Worm (Caenorhabditis elegans): ENCODE data around the gene lin-15A.

Gene lin-15A

DNA sequence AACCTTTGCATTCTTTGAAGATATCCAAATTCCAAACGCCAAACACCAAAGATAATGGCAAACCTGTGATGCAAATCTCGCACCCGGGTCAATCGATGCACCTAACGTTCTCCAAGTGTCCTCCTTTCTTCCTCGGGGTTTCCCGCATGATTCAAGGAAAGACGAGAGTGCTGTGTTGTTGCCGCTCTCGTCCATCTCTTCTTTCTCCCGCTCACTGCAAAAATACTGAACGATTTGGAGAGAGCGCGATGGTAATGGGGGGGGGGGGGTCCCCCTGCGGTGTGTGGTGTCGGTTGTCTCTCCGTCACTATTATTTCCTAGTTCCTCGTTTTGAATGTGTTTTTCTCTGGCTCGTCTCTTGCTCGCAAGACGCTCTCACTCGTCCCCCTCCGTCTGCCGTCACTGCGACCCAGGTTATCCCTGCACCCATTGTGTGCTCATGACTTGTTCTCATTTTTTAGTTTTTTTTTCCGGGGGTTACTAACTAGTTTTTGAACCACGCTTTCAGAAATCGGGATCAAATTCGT is 24.3 kb upstream of the lin-15A start (continued):
- TF ChIP-seq fkh-2 (tag; optimal IDR thresholded peaks at IDR 0.05) (no peak), nhr-76 (tag; optimal IDR thresholded peaks at IDR 0.05) (no peak), jun-1 (tag; optimal IDR thresholded peaks at IDR 0.05) (peak; percentile 90), nhr-237 (tag; optimal IDR thresholded peaks at IDR 0.05) (no peak), fkh-10 (GFP tag; optimal IDR thresholded peaks at IDR 0.05) (peak; percentile 83), nhr-23 (tag; optimal IDR thresholded peaks at IDR 0.05) (peak; percentile 77), ceh-82 (tag; optimal IDR thresholded peaks at IDR 0.05) (no peak), nhr-25 (tag; optimal IDR thresholded peaks at IDR 0.05) (no peak), egl-5 (tag; optimal IDR thresholded peaks at IDR 0.05) (peak; percentile 65), nhr-43 (tag; optimal IDR thresholded peaks at IDR 0.05; ENCODE audit: poor library complexity, severe bottlenecking) (peak; percentile 55), sea-2 (GFP tag; optimal IDR thresholded peaks at IDR 0.05) (no peak), lin-39 (tag; optimal IDR thresholded peaks at IDR 0.05) (peak; percentile 97), lsy-12 (tag; optimal IDR thresholded peaks at IDR 0.05) (peak; percentile 48), R02D3.7 (tag; optimal IDR thresholded peaks at IDR 0.05) (peak; percentile 47), nhr-77 (tag; optimal IDR thresholded peaks at IDR 0.05) (no peak), unc-39 (tag; optimal IDR thresholded peaks at IDR 0.05) (no peak), ZK546.5 (tag; optimal IDR thresholded peaks at IDR 0.05) (no peak)

DNA sequence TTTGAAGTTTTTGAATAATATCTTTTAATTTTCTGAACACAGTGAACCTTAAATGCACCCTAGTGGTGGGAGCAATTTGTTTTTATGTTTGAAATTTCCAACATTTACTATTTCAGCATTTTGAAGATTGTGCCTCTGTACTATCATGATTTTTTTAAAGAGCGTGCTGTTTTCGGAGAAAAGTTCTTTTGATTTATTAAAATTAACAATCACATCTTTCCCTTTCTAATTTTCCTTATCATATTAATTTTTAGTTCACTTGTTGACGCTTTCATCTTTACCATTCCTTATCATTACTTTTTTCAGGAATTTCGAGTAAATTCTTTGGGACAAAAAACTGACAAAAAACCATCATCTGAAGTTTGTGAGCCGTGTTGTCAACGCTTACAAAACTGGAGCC is 23.9 kb upstream of the lin-15A start, which contains the start of gene nhr-48:
TSS of gene nhr-48 (plus strand) at position 301 of the 400 bp plus-strand sequence.
- TF ChIP-seq nhr-76 (tag; optimal IDR thresholded peaks at IDR 0.05) (no peak), sea-2 (GFP tag; optimal IDR thresholded peaks at IDR 0.05) (no peak), elt-2 (tag; optimal IDR thresholded peaks at IDR 0.05) (no peak), ZK546.5 (tag; optimal IDR thresholded peaks at IDR 0.05) (no peak), nhr-23 (tag; optimal IDR thresholded peaks at IDR 0.05) (no peak), ceh-9 (tag; optimal IDR thresholded peaks at IDR 0.05) (no peak), egl-27 (tag; optimal IDR thresholded peaks at IDR 0.05) (no peak), nhr-11 (tag; optimal IDR thresholded peaks at IDR 0.05) (no peak), nfya-1 (tag; optimal IDR thresholded peaks at IDR 0.05; ENCODE audit: insufficient read depth) (no peak), ztf-11 (tag; optimal IDR thresholded peaks at IDR 0.05) (no peak), ceh-16 (tag; optimal IDR thresholded peaks at IDR 0.05) (no peak), fos-1 (tag; optimal IDR thresholded peaks at IDR 0.05) (no peak), pha-4 (tag; optimal IDR thresholded peaks at IDR 0.05) (no peak), egl-5 (tag; optimal IDR thresholded peaks at IDR 0.05) (no peak), mml-1 (tag; optimal IDR thresholded peaks at IDR 0.05) (no peak), R02D3.7 (tag; optimal IDR thresholded peaks at IDR 0.05) (no peak), nhr-77 (tag; optimal IDR thresholded peaks at IDR 0.05) (no peak), pqm-1 (tag; optimal IDR thresholded peaks at IDR 0.05) (no peak), snpc-4 (tag; optimal IDR thresholded peaks at IDR 0.05) (no peak), nhr-12 (tag; optimal IDR thresholded peaks at IDR 0.05) (no peak)

DNA sequence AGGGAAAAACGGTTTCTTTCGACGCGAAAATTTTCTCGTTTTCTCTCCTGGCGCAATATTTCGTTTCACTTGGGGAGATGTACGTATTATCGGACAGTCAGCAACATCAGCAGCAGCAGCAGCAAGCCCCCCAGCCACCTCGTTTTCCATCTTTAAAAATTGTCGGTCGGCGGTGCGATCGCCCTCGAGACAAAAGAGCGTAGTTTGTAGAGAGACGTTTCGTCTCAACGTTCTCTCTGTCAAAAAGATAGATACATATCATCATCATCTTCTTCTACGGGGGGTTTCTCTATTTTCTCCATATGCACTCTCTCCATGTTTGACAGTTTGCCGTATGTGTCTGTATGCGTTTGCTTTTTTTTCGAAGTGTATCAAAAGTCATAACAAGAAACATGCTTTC is 22.2 kb upstream of the lin-15A start:
- peak; percentile 72 for TF ChIP-seq nhr-25 (tag; optimal IDR thresholded peaks at IDR 0.05)
- peak; percentile 72 for TF ChIP-seq nhr-43 (tag; optimal IDR thresholded peaks at IDR 0.05; ENCODE audit: poor library complexity, severe bottlenecking)
- TF ChIP-seq R02D3.7 (tag; optimal IDR thresholded peaks at IDR 0.05) = peak; percentile 13
- TF ChIP-seq nhr-23 (tag; optimal IDR thresholded peaks at IDR 0.05) = peak; percentile 35
- TF ChIP-seq ceh-28 (tag; optimal IDR thresholded peaks at IDR 0.05) = peak; percentile 25
- TF ChIP-seq nfya-1 (tag; optimal IDR thresholded peaks at IDR 0.05; ENCODE audit: insufficient read depth) = peak; percentile 16
- TF ChIP-seq fos-1 (tag; optimal IDR thresholded peaks at IDR 0.05) = no peak
- no peak for TF ChIP-seq nhr-76 (tag; optimal IDR thresholded peaks at IDR 0.05)
- TF ChIP-seq pqm-1 (tag; optimal IDR thresholded peaks at IDR 0.05) = peak; percentile 35
- no peak for TF ChIP-seq elt-3 (tag; optimal IDR thresholded peaks at IDR 0.05)
- TF ChIP-seq elt-2 (tag; optimal IDR thresholded peaks at IDR 0.05) = peak; percentile 63
- peak; percentile 44 for TF ChIP-seq pha-4 (tag; optimal IDR thresholded peaks at IDR 0.05)
- no peak for TF ChIP-seq ceh-9 (tag; optimal IDR thresholded peaks at IDR 0.05)
- TF ChIP-seq jun-1 (tag; optimal IDR thresholded peaks at IDR 0.05) = peak; percentile 24
- TF ChIP-seq nhr-11 (tag; optimal IDR thresholded peaks at IDR 0.05) = no peak
- peak; percentile 22 for TF ChIP-seq hmg-11 (tag; optimal IDR thresholded peaks at IDR 0.05)

DNA sequence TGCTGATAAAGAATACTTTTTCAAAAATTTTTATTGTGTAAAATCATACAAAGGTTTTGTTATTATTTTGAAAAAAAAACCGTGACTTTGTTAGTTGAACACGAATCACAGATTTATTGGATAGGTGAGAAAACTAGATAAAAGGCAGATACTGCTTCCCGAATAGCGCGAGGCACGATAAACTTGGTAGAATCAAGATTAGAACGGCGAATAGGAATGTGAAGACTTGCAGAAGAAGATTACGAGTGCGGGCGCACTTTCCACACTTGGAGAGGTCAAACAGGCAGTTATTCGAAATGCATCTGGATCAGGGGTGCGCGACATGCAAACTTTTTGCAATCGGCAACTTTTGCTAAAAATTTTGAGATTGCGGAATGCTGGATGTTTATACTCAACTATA is 18.6 kb upstream of the lin-15A start:
- TF ChIP-seq pqm-1 (tag; optimal IDR thresholded peaks at IDR 0.05) (no peak), nhr-23 (tag; optimal IDR thresholded peaks at IDR 0.05) (peak; percentile 58), elt-1 (tag; optimal IDR thresholded peaks at IDR 0.05) (peak; percentile 72)
